Worm (Caenorhabditis elegans) whole organism, late embryonic: ENCODE measurements around the gene ZC84.1.

ENCODE experiments used
- ama-1 ChIP-seq: fragments of 150-350 bp; optimal IDR thresholded peaks from 2 replicates; lab custom pipeline; 2014
- ceh-14 ChIP-seq: sonication (generic microtip); optimal IDR thresholded peaks from 2 replicates; lab custom pipeline; 2016; ENCODE audit warnings: missing genotype, missing genetic modification characterization, missing compliant biosample characterization
- ceh-19 ChIP-seq: fragments of 200-800 bp; sonication (Bioruptor generic); optimal IDR thresholded peaks from 2 replicates; lab custom pipeline; 2018; ENCODE audit warnings: mild to moderate bottlenecking, missing genetic modification characterization, missing compliant biosample characterization
- elt-4 ChIP-seq: sonication (generic microtip); optimal IDR thresholded peaks from 2 replicates; lab custom pipeline; 2016; ENCODE audit warnings: missing genetic modification characterization, missing compliant biosample characterization
- ets-4 ChIP-seq: sonication (generic microtip); optimal IDR thresholded peaks from 2 replicates; lab custom pipeline; 2016; ENCODE audit warnings: missing genetic modification characterization, missing compliant biosample characterization
- mec-3 ChIP-seq: sonication (generic microtip); optimal IDR thresholded peaks from 2 replicates; lab custom pipeline; 2016; ENCODE audit warnings: borderline replicate concordance, missing genetic modification characterization, missing compliant biosample characterization
- pag-3 ChIP-seq: sonication (generic microtip); optimal IDR thresholded peaks from 2 replicates; lab custom pipeline; 2016; ENCODE audit warnings: missing compliant biosample characterization, missing genetic modification characterization, borderline replicate concordance
- pat-9 ChIP-seq: fragments of 200-800 bp; sonication (Bioruptor generic); optimal IDR thresholded peaks from 2 replicates; lab custom pipeline; 2018; ENCODE audit warnings: mild to moderate bottlenecking, missing genetic modification characterization, moderate library complexity, missing compliant biosample characterization
- pax-1 ChIP-seq: fragments of 150-350 bp; optimal IDR thresholded peaks from 2 replicates; lab custom pipeline; 2014; ENCODE audit warnings: missing biosample characterization, missing genetic modification characterization
- pha-4 ChIP-seq: fragments of 150-350 bp; optimal IDR thresholded peaks from 2 replicates; lab custom pipeline; 2018; ENCODE audit warnings: missing biosample characterization, missing genetic modification reagents, missing genetic modification characterization
- unc-55 ChIP-seq: sonication (generic microtip); optimal IDR thresholded peaks from 2 replicates; lab custom pipeline; 2017; ENCODE audit warnings: missing biosample characterization, missing genetic modification reagents, missing genetic modification characterization

- TF ChIP-seq ama-1 (lab: Kevin White, UChicago): no peak
- TF ChIP-seq unc-55 (GFP tag; lab: Kevin White, UChicago): no peak
- no peak for TF ChIP-seq pag-3
- TF ChIP-seq elt-4 (tag; lab: Kevin White, UChicago): no peak
- TF ChIP-seq pha-4 (tag; lab: Kevin White, UChicago): no peak
- TF ChIP-seq ceh-14 (tag; lab: Kevin White, UChicago): no peak
- no peak for TF ChIP-seq pax-1 (tag; lab: Kevin White, UChicago)
- TF ChIP-seq ets-4 (tag; lab: Kevin White, UChicago): no peak
- no peak for TF ChIP-seq pat-9 (tag; lab: Kevin White, UChicago)
- TF ChIP-seq ceh-19 (GFP tag; lab: Kevin White, UChicago): no peak
- no peak for TF ChIP-seq mec-3 (tag; lab: Kevin White, UChicago)
Measured at ce11 chrIII:9231173-9231572, 25.1 kb upstream of the ZC84.1 start, which contains the start of gene T23G5.3.
